Fruit fly (Drosophila melanogaster): ENCODE results near the gene Ent2.

Gene Ent2

dm6 chr2L:6611374-6612005 lies 49.4 kb downstream of the Ent2 start (continued):
- TF ChIP-seq CG18764 (GFP tag; optimal IDR thresholded peaks at IDR 0.05) (no peak), Sox102F (GFP tag; optimal IDR thresholded peaks at IDR 0.05) (peak; percentile 10), pros (GFP tag; optimal IDR thresholded peaks at IDR 0.05) (peak; percentile 88), lov (optimal IDR thresholded peaks at IDR 0.05) (no peak), lov (GFP tag; IDR thresholded peaks at IDR 0.05) (no peak), lola (GFP tag; optimal IDR thresholded peaks at IDR 0.05) (no peak), E2f2 (GFP tag; IDR thresholded peaks at IDR 0.05) (peak; percentile 25; the same call in 1 of the 2 replicates), nau (GFP tag; optimal IDR thresholded peaks at IDR 0.05) (peak; percentile 10), CG4360 (GFP tag; IDR thresholded peaks at IDR 0.05) (no peak), CG17359 (tag; optimal IDR thresholded peaks at IDR 0.05) (peak; percentile 35), row (GFP tag; IDR thresholded peaks at IDR 0.05) (peak; percentile 38; the same call in 1 of the 3 replicates)

dm6 chr2L:6612477-6613004 lies 50.4 kb downstream of the Ent2 start:
- TF ChIP-seq chn (GFP tag; optimal IDR thresholded peaks at IDR 0.05) = peak; percentile 100
- peak; percentile 100 for TF ChIP-seq CG34376 (GFP tag; optimal IDR thresholded peaks at IDR 0.05)
- TF ChIP-seq CG13424 (tag; optimal IDR thresholded peaks at IDR 0.05) = peak; percentile 100
- peak; percentile 99 for TF ChIP-seq Neu2 (GFP tag; optimal IDR thresholded peaks at IDR 0.05; ENCODE audit: borderline replicate concordance)
- TF ChIP-seq D19B (GFP tag; optimal IDR thresholded peaks at IDR 0.05) = peak; percentile 99
- TF ChIP-seq kah (GFP tag; optimal IDR thresholded peaks at IDR 0.05) = peak; percentile 100
- peak; percentile 100 for TF ChIP-seq peb (GFP tag; IDR thresholded peaks at IDR 0.05)
- TF ChIP-seq Aef1 (GFP tag; IDR thresholded peaks at IDR 0.05) = peak; percentile 100
- TF ChIP-seq Sox100B (GFP tag; optimal IDR thresholded peaks at IDR 0.05) = peak; percentile 100
- peak; percentile 100 for TF ChIP-seq HLH3B (GFP tag; IDR thresholded peaks at IDR 0.05)
- peak; percentile 100 for TF ChIP-seq gem (tag; optimal IDR thresholded peaks at IDR 0.05)
- TF ChIP-seq Taf1 (GFP tag; IDR thresholded peaks at IDR 0.05) = peak; percentile 100
- TF ChIP-seq Sry-β (GFP tag; optimal IDR thresholded peaks at IDR 0.05) = peak; percentile 82
- TF ChIP-seq ewg (GFP tag; optimal IDR thresholded peaks at IDR 0.05) = peak; percentile 100
- TF ChIP-seq CG7987 (GFP tag; optimal IDR thresholded peaks at IDR 0.05) = peak; percentile 100
- peak; percentile 100 for TF ChIP-seq seq (GFP tag; IDR thresholded peaks at IDR 0.05)
- peak; percentile 100 for TF ChIP-seq tgo (GFP tag; IDR thresholded peaks at IDR 0.05)
- TF ChIP-seq nom (GFP tag; optimal IDR thresholded peaks at IDR 0.05) = peak; percentile 100
- TF ChIP-seq Doc3 (GFP tag; IDR thresholded peaks at IDR 0.05; ENCODE audit: partially characterized antibody) = no peak
- TF ChIP-seq CG4282 (GFP tag; optimal IDR thresholded peaks at IDR 0.05) = peak; percentile 100
- TF ChIP-seq Chrac-16 (GFP tag; optimal IDR thresholded peaks at IDR 0.05) = peak; percentile 100
- peak; percentile 100 for TF ChIP-seq org-1 (GFP tag; optimal IDR thresholded peaks at IDR 0.05)
- peak; percentile 100 for TF ChIP-seq Asciz (GFP tag; optimal IDR thresholded peaks at IDR 0.05)
- TF ChIP-seq CG14710 (tag; optimal IDR thresholded peaks at IDR 0.05) = peak; percentile 99
- peak; percentile 100 for TF ChIP-seq CG10267 (tag; optimal IDR thresholded peaks at IDR 0.05)
- peak; percentile 100 for TF ChIP-seq CG13775 (GFP tag; optimal IDR thresholded peaks at IDR 0.05)
- no peak for TF ChIP-seq yki (optimal IDR thresholded peaks at IDR 0.05)
- TF ChIP-seq Camta (GFP tag; optimal IDR thresholded peaks at IDR 0.05) = peak; percentile 100
- peak; percentile 100 for TF ChIP-seq btn (GFP tag; optimal IDR thresholded peaks at IDR 0.05)
- TF ChIP-seq grau (tag; optimal IDR thresholded peaks at IDR 0.05) = peak; percentile 100
- peak; percentile 100 for TF ChIP-seq CG5953 (GFP tag; IDR thresholded peaks at IDR 0.05)
- peak; percentile 100 for TF ChIP-seq phol (tag; optimal IDR thresholded peaks at IDR 0.05)
- TF ChIP-seq CG12071 (GFP tag; optimal IDR thresholded peaks at IDR 0.05) = peak; percentile 100
- TF ChIP-seq Stat92E (GFP tag; optimal IDR thresholded peaks at IDR 0.05) = peak in 1 of 3 experiments; percentile 100
- TF ChIP-seq pnt (GFP tag; optimal IDR thresholded peaks at IDR 0.05) = peak; percentile 100
- peak; percentile 100 for TF ChIP-seq Nf-YA (GFP tag; IDR thresholded peaks at IDR 0.05)
- peak; percentile 100 for TF ChIP-seq ap (GFP tag; IDR thresholded peaks at IDR 0.05)

All from whole organism, embryonic.